Fruit fly (Drosophila melanogaster) whole organism, pupa: Measurements from ENCODE around the gene ben.

Experiments
- CG13204 ChIP-seq: fragments of 200-800 bp; sonication (Bioruptor generic); optimal IDR thresholded peaks from 2 replicates; lab custom pipeline; 2018; ENCODE audit warnings: missing biosample characterization, mild to moderate bottlenecking, missing genetic modification characterization, moderate library complexity
- CG4496 ChIP-seq: fragments of 200-800 bp; sonication (Bioruptor generic); IDR thresholded peaks from 3 replicates; pipeline ENCODE4 v1.3.6; 2022; ENCODE audit warnings: missing biosample characterization, missing genetic modification characterization
- gl ChIP-seq: fragments of 200-800 bp; sonication (Bioruptor generic); optimal IDR thresholded peaks from 2 replicates; lab custom pipeline; 2018; ENCODE audit warnings: missing biosample characterization, mild to moderate bottlenecking, missing genetic modification characterization

dm6 chrX:13972402-13972994, 23.6 kb upstream of the ben start:
- no peak for TF ChIP-seq gl (tag; lab: Kevin White, UChicago)
- TF ChIP-seq CG4496 (GFP tag; lab: Robert Waterston, UW), result 0 out of 3 replicates have a peak, but pooled peaks have one; percentile 12
- TF ChIP-seq CG13204 (GFP tag; lab: Kevin White, UChicago), result no peak
